Worm (Caenorhabditis elegans) whole organism, L2 larva: ENCODE results near the gene lgc-50.

ENCODE experiments used
- alr-1 ChIP-seq: fragments of 150-350 bp; optimal IDR thresholded peaks from 2 replicates; lab custom pipeline; 2014; ENCODE audit warnings: missing biosample characterization, missing genetic modification characterization
- aly-2 ChIP-seq: fragments of 150-350 bp; optimal IDR thresholded peaks from 2 replicates; lab custom pipeline; 2014; ENCODE audit warnings: missing biosample characterization, missing genetic modification characterization
- elt-1 ChIP-seq: fragments of 150-350 bp; optimal IDR thresholded peaks from 2 replicates; lab custom pipeline; 2014; ENCODE audit warnings: missing biosample characterization, missing genetic modification characterization
- fos-1 ChIP-seq: fragments of 150-350 bp; optimal IDR thresholded peaks from 2 replicates; lab custom pipeline; 2014; ENCODE audit warnings: missing biosample characterization, missing genetic modification characterization
- lin-13 ChIP-seq: fragments of 150-350 bp; optimal IDR thresholded peaks from 2 replicates; lab custom pipeline; 2014; ENCODE audit warnings: missing biosample characterization, missing genetic modification reagents, missing genetic modification characterization
- nhr-11 ChIP-seq: fragments of 150-350 bp; optimal IDR thresholded peaks from 2 replicates; lab custom pipeline; 2014; ENCODE audit warnings: missing biosample characterization, missing genetic modification characterization
- nhr-129 ChIP-seq: fragments of 150-350 bp; optimal IDR thresholded peaks from 2 replicates; lab custom pipeline; 2014; ENCODE audit warnings: missing biosample characterization, missing genetic modification characterization
- nhr-237 ChIP-seq: fragments of 150-350 bp; optimal IDR thresholded peaks from 2 replicates; lab custom pipeline; 2014; ENCODE audit warnings: missing biosample characterization, missing genetic modification characterization
- skn-1 ChIP-seq: sonication (generic microtip); optimal IDR thresholded peaks from 2 replicates; lab custom pipeline; 2017; ENCODE audit warnings: missing biosample characterization, missing genetic modification characterization
- snpc-4 ChIP-seq: fragments of 150-350 bp; optimal IDR thresholded peaks from 2 replicates; lab custom pipeline; 2014; ENCODE audit warnings: missing biosample characterization, missing genetic modification characterization
- unc-62 ChIP-seq: fragments of 150-350 bp; optimal IDR thresholded peaks from 2 replicates; lab custom pipeline; 2014; ENCODE audit warnings: missing biosample characterization, missing genetic modification reagents, missing genetic modification characterization
- ztf-11 ChIP-seq: sonication (generic microtip); optimal IDR thresholded peaks from 2 replicates; lab custom pipeline; 2017; ENCODE audit warnings: missing biosample characterization, missing genetic modification characterization
- ztf-4 ChIP-seq: fragments of 150-350 bp; optimal IDR thresholded peaks from 2 replicates; lab custom pipeline; 2014; ENCODE audit warnings: missing biosample characterization, missing genetic modification characterization

DNA sequence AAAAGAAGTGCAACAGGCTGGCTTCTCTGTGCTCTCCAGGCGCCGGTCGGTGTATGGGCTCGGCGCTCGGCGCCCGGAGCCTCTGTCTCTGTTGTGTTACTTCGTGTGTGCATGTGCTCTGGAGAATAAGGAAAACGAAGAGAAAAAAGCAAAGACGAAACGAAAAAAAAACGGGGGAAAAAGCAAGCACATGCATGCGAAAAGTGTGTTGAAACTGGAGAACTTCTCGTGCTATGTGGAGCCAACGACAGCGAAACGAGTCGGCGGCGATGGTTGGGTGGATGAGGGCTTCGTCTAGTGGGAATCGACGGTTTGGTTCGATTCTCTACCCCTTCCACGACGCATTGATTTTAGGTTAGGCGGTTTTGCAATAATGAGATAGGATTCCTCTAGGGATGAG, 7.9 kb downstream of the lgc-50 start:
- no peak for TF ChIP-seq nhr-11 (tag; lab: Kevin White, UChicago)
- TF ChIP-seq elt-1: no peak
- no peak for TF ChIP-seq nhr-237 (tag; lab: Kevin White, UChicago)
- no peak for TF ChIP-seq lin-13 (GFP tag; lab: Kevin White, UChicago)
- no peak for TF ChIP-seq alr-1 (tag; lab: Kevin White, UChicago)
- peak; percentile 33 for TF ChIP-seq fos-1 (tag; lab: Kevin White, UChicago)
- peak; percentile 38 for TF ChIP-seq snpc-4
- peak; percentile 27 for TF ChIP-seq ztf-4 (tag; lab: Kevin White, UChicago)
- TF ChIP-seq nhr-129 (tag; lab: Kevin White, UChicago): peak; percentile 30
- TF ChIP-seq unc-62: no peak
- no peak for TF ChIP-seq aly-2 (tag; lab: Kevin White, UChicago)
- TF ChIP-seq skn-1 (tag; lab: Kevin White, UChicago): no peak
- no peak for TF ChIP-seq ztf-11 (tag; lab: Kevin White, UChicago)
